Worm (Caenorhabditis elegans): ENCODE data around the gene ZK930.7.

ZK930.7 gene

DNA sequence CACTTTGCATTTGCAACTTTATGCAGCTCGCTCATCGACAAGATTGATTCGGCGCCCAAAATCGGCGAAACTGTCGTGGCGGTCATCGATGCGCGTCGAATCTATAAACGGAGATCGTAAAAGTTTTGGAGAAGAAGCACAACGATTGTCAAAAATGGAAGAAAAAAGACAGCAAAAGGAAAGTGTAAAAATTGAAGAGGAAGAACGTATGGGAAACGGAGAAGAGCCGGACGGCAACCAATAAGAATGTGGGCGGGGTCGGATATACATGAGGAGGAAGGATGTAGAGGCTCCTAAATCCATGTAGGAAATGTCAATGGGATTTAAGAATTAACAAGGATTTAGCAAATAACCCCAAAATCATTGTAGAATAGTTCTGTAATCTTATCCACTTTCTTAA is 13.3 kb upstream of the ZK930.7 start, which contains the start of gene vab-23:
Gene vab-23 (minus strand): TSS at position 101 of the 400 bp plus-strand sequence.
- TF ChIP-seq nhr-28 (tag; optimal IDR thresholded peaks at IDR 0.05) (no peak), unc-62 (GFP tag; optimal IDR thresholded peaks at IDR 0.05) (no peak), nhr-76 (tag; optimal IDR thresholded peaks at IDR 0.05) (no peak), nhr-47 (tag; optimal IDR thresholded peaks at IDR 0.05) (no peak), nhr-84 (tag; optimal IDR thresholded peaks at IDR 0.05) (no peak), C16A3.4 (tag; optimal IDR thresholded peaks at IDR 0.05) (no peak), efl-3 (GFP tag; optimal IDR thresholded peaks at IDR 0.05) (no peak), F16B12.6 (tag; optimal IDR thresholded peaks at IDR 0.05) (no peak), irx-1 (tag; optimal IDR thresholded peaks at IDR 0.05) (no peak), swsn-7 (tag; optimal IDR thresholded peaks at IDR 0.05) (no peak), C04F5.9 (tag; optimal IDR thresholded peaks at IDR 0.05) (no peak), nhr-85 (tag) (no peak), unc-86 (tag; optimal IDR thresholded peaks at IDR 0.05) (no peak), ceh-8 (GFP tag; optimal IDR thresholded peaks at IDR 0.05) (no peak), lin-39 (tag; optimal IDR thresholded peaks at IDR 0.05) (no peak), snu-23 (GFP tag; optimal IDR thresholded peaks at IDR 0.05) (no peak), Y116A8C.19 (tag; optimal IDR thresholded peaks at IDR 0.05; ENCODE audit: borderline replicate concordance) (no peak), zip-4 (GFP tag; optimal IDR thresholded peaks at IDR 0.05) (no peak), isw-1 (GFP tag; IDR thresholded peaks at IDR 0.05) (no peak), grh-1 (GFP tag; IDR thresholded peaks at IDR 0.05) (no peak)

DNA sequence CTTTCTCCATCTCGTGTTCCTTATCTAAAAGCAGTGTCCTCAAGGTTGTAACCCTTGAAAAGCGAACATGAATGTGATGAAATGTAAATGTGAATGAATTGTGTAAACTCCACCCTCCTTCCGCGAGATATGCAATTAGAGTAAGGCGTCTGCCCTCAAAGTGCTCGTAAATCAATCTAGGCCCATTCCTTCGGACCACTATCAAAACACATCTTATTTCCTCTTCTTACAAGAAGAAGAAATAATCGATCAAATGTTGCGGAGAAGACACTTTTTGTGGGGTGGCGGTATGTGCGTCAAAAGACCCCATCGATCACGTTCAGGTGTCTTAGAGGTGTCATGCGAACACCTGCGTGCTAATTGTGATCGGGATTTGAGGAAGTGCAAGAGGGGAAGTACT is 12.2 kb upstream of the ZK930.7 start:
- no peak for TF ChIP-seq nhr-19 (GFP tag; conservative IDR thresholded peaks at IDR 0.05)
- TF ChIP-seq mep-1 (tag; optimal IDR thresholded peaks at IDR 0.05): peak; percentile 8
- peak; percentile 22 for TF ChIP-seq lin-14 (GFP tag; optimal IDR thresholded peaks at IDR 0.05)
- TF ChIP-seq hpl-2 (GFP tag; optimal IDR thresholded peaks at IDR 0.05): no peak
- TF ChIP-seq tlp-1 (tag; optimal IDR thresholded peaks at IDR 0.05): no peak
- no peak for TF ChIP-seq nhr-76 (tag; optimal IDR thresholded peaks at IDR 0.05)
- TF ChIP-seq blmp-1 (tag; optimal IDR thresholded peaks at IDR 0.05): no peak
- TF ChIP-seq fkh-10 (GFP tag; optimal IDR thresholded peaks at IDR 0.05): no peak
- TF ChIP-seq snpc-4 (tag; optimal IDR thresholded peaks at IDR 0.05): no peak
- no peak for TF ChIP-seq aha-1 (tag; optimal IDR thresholded peaks at IDR 0.05)

- no peak for TF ChIP-seq swsn-7 (tag; optimal IDR thresholded peaks at IDR 0.05)
- no peak for TF ChIP-seq lin-13 (GFP tag; optimal IDR thresholded peaks at IDR 0.05)
- no peak for TF ChIP-seq nhr-90 (tag; optimal IDR thresholded peaks at IDR 0.05; ENCODE audit: poor library complexity)
- no peak for TF ChIP-seq pag-3 (tag; optimal IDR thresholded peaks at IDR 0.05; ENCODE audit: borderline replicate concordance, insufficient read depth)
- TF ChIP-seq mab-9 (GFP tag; IDR thresholded peaks at IDR 0.05): no peak
- TF ChIP-seq nhr-28 (tag; optimal IDR thresholded peaks at IDR 0.05): no peak
- TF ChIP-seq nhr-85 (tag): no peak
- TF ChIP-seq ztf-11 (tag; optimal IDR thresholded peaks at IDR 0.05): no peak
- TF ChIP-seq nhr-237 (tag; optimal IDR thresholded peaks at IDR 0.05): no peak
- no peak for TF ChIP-seq ces-1 (GFP tag; optimal IDR thresholded peaks at IDR 0.05)
- no peak for TF ChIP-seq C16A3.4 (tag; optimal IDR thresholded peaks at IDR 0.05)
- TF ChIP-seq pax-3 (tag; optimal IDR thresholded peaks at IDR 0.05): no peak
- TF ChIP-seq sptf-1 (tag; optimal IDR thresholded peaks at IDR 0.05): no peak
- no peak for TF ChIP-seq lsy-2 (tag; optimal IDR thresholded peaks at IDR 0.05)
- no peak for TF ChIP-seq sup-37 (GFP tag; optimal IDR thresholded peaks at IDR 0.05)
- TF ChIP-seq ceh-82 (tag; optimal IDR thresholded peaks at IDR 0.05): no peak
- TF ChIP-seq rnt-1 (tag; optimal IDR thresholded peaks at IDR 0.05): no peak
- no peak for TF ChIP-seq nhr-20 (tag; optimal IDR thresholded peaks at IDR 0.05)
- no peak for TF ChIP-seq ceh-88 (GFP tag; IDR thresholded peaks at IDR 0.05)
- no peak for TF ChIP-seq C04F5.9 (tag; optimal IDR thresholded peaks at IDR 0.05)
Observed at ce11 chrII:11905023-11905422, 9.4 kb upstream of the ZK930.7 start.

All from whole organism, L1 larva.